Worm (Caenorhabditis elegans) whole organism, young adult: ENCODE measurements around the gene cua-1.

Source experiments
- F23B12.7 ChIP-seq: sonication (generic microtip); optimal IDR thresholded peaks from 2 replicates; lab custom pipeline; 2017; ENCODE audit warnings: missing genetic modification characterization, mild to moderate bottlenecking, missing compliant biosample characterization, antibody characterized with exemption, moderate library complexity; ENCODE audit not compliant: insufficient read depth
- F52B5.7 ChIP-seq: sonication (generic microtip); optimal IDR thresholded peaks from 2 replicates; lab custom pipeline; 2016; ENCODE audit warnings: mild to moderate bottlenecking, missing genetic modification characterization, missing compliant biosample characterization
- aptf-2 ChIP-seq: fragments of 200-800 bp; sonication (Bioruptor generic); conservative IDR thresholded peaks from 2 replicates; pipeline ENCODE4 v1.3.6; 2022; ENCODE audit warnings: missing genetic modification reagents, missing genetic modification characterization, missing compliant biosample characterization
- attf-5 ChIP-seq: fragments of 200-800 bp; sonication (Bioruptor generic); optimal IDR thresholded peaks from 2 replicates; lab custom pipeline; 2018; ENCODE audit warnings: mild to moderate bottlenecking, missing genetic modification characterization, missing compliant biosample characterization
- bed-2 ChIP-seq: fragments of 200-800 bp; sonication (Bioruptor generic); IDR thresholded peaks from 2 replicates; pipeline ENCODE4 v1.3.6; 2022; ENCODE audit warnings: missing genetic modification reagents, missing genetic modification characterization, missing compliant biosample characterization
- ceh-27 ChIP-seq: fragments of 200-800 bp; sonication (Bioruptor generic); optimal IDR thresholded peaks from 2 replicates; lab custom pipeline; 2018; ENCODE audit warnings: mild to moderate bottlenecking, missing genetic modification characterization, moderate library complexity, missing compliant biosample characterization
- fkh-3 ChIP-seq: sonication (generic microtip); optimal IDR thresholded peaks from 2 replicates; lab custom pipeline; 2016; ENCODE audit warnings: mild to moderate bottlenecking, missing genetic modification characterization, missing compliant biosample characterization
- him-1 ChIP-seq: sonication (generic microtip); optimal IDR thresholded peaks from 2 replicates; lab custom pipeline; 2016; ENCODE audit warnings: missing genotype, missing genetic modification reagents, missing genetic modification characterization, missing compliant biosample characterization
- hsf-1 ChIP-seq: fragments of 200-800 bp; sonication (Bioruptor generic); IDR thresholded peaks from 2 replicates; pipeline ENCODE4 v1.3.6; 2022; ENCODE audit warnings: missing genetic modification reagents, missing genetic modification characterization, missing compliant biosample characterization
- lsl-1 ChIP-seq: fragments of 200-800 bp; sonication (Bioruptor generic); optimal IDR thresholded peaks from 2 replicates; lab custom pipeline; 2018; ENCODE audit warnings: mild to moderate bottlenecking, missing genetic modification characterization, moderate library complexity, missing compliant biosample characterization
- nfyb-1 ChIP-seq: fragments of 200-800 bp; sonication (Bioruptor generic); IDR thresholded peaks from 2 replicates; pipeline ENCODE4 v1.3.6; 2022; ENCODE audit warnings: missing genetic modification reagents, missing genetic modification characterization, missing compliant biosample characterization
- nhr-80 ChIP-seq: sonication (generic microtip); optimal IDR thresholded peaks from 2 replicates; lab custom pipeline; 2016; ENCODE audit warnings: missing genetic modification characterization, missing compliant biosample characterization
- nhr-90 ChIP-seq: sonication (generic microtip); optimal IDR thresholded peaks from 2 replicates; lab custom pipeline; 2016; ENCODE audit warnings: missing genotype, mild to moderate bottlenecking, missing genetic modification characterization, missing compliant biosample characterization
- ztf-3 ChIP-seq: fragments of 200-800 bp; sonication (Bioruptor generic); optimal IDR thresholded peaks from 2 replicates; lab custom pipeline; 2018; ENCODE audit warnings: mild to moderate bottlenecking, missing genetic modification characterization, missing compliant biosample characterization

- no peak for TF ChIP-seq aptf-2 (GFP tag; lab: Robert Waterston, UW)
- TF ChIP-seq hsf-1 (GFP tag; lab: Robert Waterston, UW): no peak
- no peak for TF ChIP-seq F52B5.7 (tag; lab: Kevin White, UChicago)
- no peak for TF ChIP-seq attf-5
- no peak for TF ChIP-seq lsl-1 (GFP tag; lab: Kevin White, UChicago)
- TF ChIP-seq nhr-80: peak; percentile 47
- TF ChIP-seq nhr-90: no peak
- no peak for TF ChIP-seq him-1 (tag; lab: Kevin White, UChicago)
- no peak for TF ChIP-seq nfyb-1 (GFP tag; lab: Robert Waterston, UW)
- TF ChIP-seq ceh-27 (GFP tag; lab: Kevin White, UChicago): no peak
- no peak for TF ChIP-seq ztf-3 (GFP tag; lab: Kevin White, UChicago)
- TF ChIP-seq bed-2: no peak
- TF ChIP-seq fkh-3 (tag; lab: Kevin White, UChicago): no peak
- no peak for TF ChIP-seq F23B12.7 (tag; lab: Kevin White, UChicago)
Measured at ce11 chrIII:13452824-13453223, 2.3 kb downstream of the cua-1 start.
